Worm (Caenorhabditis elegans) whole organism, L4 larva: ENCODE data around the gene F28B4.3.
A peak's percentile ranks its signal among the peaks of the same experiment; 100 is the strongest.

Source experiments
- R02D3.7 ChIP-seq: fragments of 150-350 bp; sonication (generic microtip); optimal IDR thresholded peaks from 3 replicates; lab custom pipeline; 2014; ENCODE audit warnings: missing biosample characterization, missing genetic modification characterization
- aly-2 ChIP-seq: sonication (generic microtip); optimal IDR thresholded peaks from 2 replicates; lab custom pipeline; 2018; ENCODE audit warnings: missing biosample characterization, missing genetic modification characterization
- ceh-28 ChIP-seq: fragments of 150-350 bp; optimal IDR thresholded peaks from 2 replicates; lab custom pipeline; 2014; ENCODE audit warnings: missing biosample characterization, missing genetic modification reagents, missing genetic modification characterization
- ceh-44 ChIP-seq: fragments of 200-800 bp; sonication (Bioruptor generic); IDR thresholded peaks from 2 replicates; pipeline ENCODE4 v1.3.6; 2022; ENCODE audit warnings: missing genetic modification reagents, missing genetic modification characterization, missing compliant biosample characterization
- fkh-10 ChIP-seq: fragments of 150-350 bp; optimal IDR thresholded peaks from 2 replicates; lab custom pipeline; 2014; ENCODE audit warnings: missing biosample characterization, missing genetic modification reagents, missing genetic modification characterization
- nhr-25 ChIP-seq: sonication (generic microtip); optimal IDR thresholded peaks from 2 replicates; lab custom pipeline; 2017; ENCODE audit warnings: missing genetic modification characterization, mild to moderate bottlenecking, missing compliant biosample characterization, antibody characterized with exemption, moderate library complexity, borderline replicate concordance; ENCODE audit not compliant: insufficient read depth
- set-16 ChIP-seq: fragments of 200-800 bp; sonication (Bioruptor generic); IDR thresholded peaks from 2 replicates; pipeline ENCODE4 v1.3.6; 2022; ENCODE audit warnings: missing genetic modification reagents, missing genetic modification characterization, missing compliant biosample characterization
- snpc-4 ChIP-seq: fragments of 150-350 bp; optimal IDR thresholded peaks from 2 replicates; lab custom pipeline; 2014; ENCODE audit warnings: missing biosample characterization, missing genetic modification characterization
- unc-39 ChIP-seq: sonication (generic microtip); optimal IDR thresholded peaks from 2 replicates; lab custom pipeline; 2017; ENCODE audit warnings: missing biosample characterization, missing genetic modification characterization
- unc-62 ChIP-seq, 3 experiments: fragments of 150-350 bp in 1 of 3; sonication (generic microtip); optimal IDR thresholded peaks in 2 of 3; peaks in 1 of 3; 1 replicate in 1 of 3; 2 replicates in 2 of 3; lab custom pipeline; 2014 to 2017; ENCODE audit warnings: missing biosample characterization in 3 of 3, missing genetic modification characterization in 3 of 3, missing genetic modification reagents in 3 of 3, missing genotype in 1 of 3

DNA sequence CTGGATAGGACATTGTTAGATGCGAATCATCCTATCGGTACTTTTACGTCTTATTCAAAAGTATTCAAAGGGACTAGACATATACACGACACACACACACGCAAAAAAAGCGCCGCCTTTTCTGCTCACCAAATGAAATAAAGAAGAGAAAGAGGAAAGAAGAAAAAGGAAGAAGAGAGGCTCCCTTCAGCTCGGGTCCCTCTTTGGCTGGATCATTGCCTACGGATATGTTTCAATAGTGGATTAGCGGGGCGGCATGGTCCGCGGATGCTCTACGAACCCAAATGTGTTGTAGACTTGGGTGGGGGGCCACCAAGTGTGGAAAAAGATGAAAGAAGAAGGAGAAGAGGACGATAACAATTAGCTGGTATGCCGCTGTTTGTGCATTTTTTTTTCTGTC lies 53.8 kb downstream of the F28B4.3 start:
- TF ChIP-seq set-16 (peak; percentile 33; the same call in 1 of the 2 replicates), snpc-4 (tag; lab: Kevin White, UChicago) (no peak), R02D3.7 (tag; lab: Kevin White, UChicago) (no peak), fkh-10 (GFP tag; lab: Kevin White, UChicago) (no peak), ceh-44 (GFP tag; lab: Robert Waterston, UW) (no peak), nhr-25 (tag; lab: Kevin White, UChicago) (no peak), unc-62 (GFP tag; optimal IDR thresholded peaks at IDR 0.05 in 1 of 2; lab: Kevin White, UChicago) (no peak), unc-62 (tag; optimal IDR thresholded peaks at IDR 0.05; lab: Kevin White, UChicago) (no peak), aly-2 (tag; lab: Kevin White, UChicago) (no peak), ceh-28 (no peak), unc-39 (tag; lab: Kevin White, UChicago) (no peak)
